Fruit fly (Drosophila melanogaster) Kc167 (cell line): ENCODE results near the gene Kaz.

Source experiments
- Sin3A ChIP-seq: fragments of >200 bp; optimal IDR thresholded peaks from 2 replicates; lab custom pipeline; 2018; ENCODE audit warnings: missing external identifiers
- h ChIP-seq: fragments of >200 bp; optimal IDR thresholded peaks from 3 replicates; lab custom pipeline; 2018; ENCODE audit warnings: missing external identifiers
- insv ChIP-seq: fragments of >200 bp; optimal IDR thresholded peaks from 3 replicates; lab custom pipeline; 2018; ENCODE audit warnings: missing external identifiers
- psq ChIP-seq: fragments of >200 bp; optimal IDR thresholded peaks from 2 replicates; lab custom pipeline; 2017; ENCODE audit warnings: missing external identifiers
- ttk ChIP-seq: sonication (Bioruptor generic); optimal IDR thresholded peaks from 2 replicates; lab custom pipeline; 2017; ENCODE audit warnings: missing external identifiers

dm6 chr3R:24866976-24867375, 37.2 kb upstream of the Kaz start:
- no peak for TF ChIP-seq ttk (lab: Kevin White, UChicago)
- TF ChIP-seq psq (lab: Kevin White, UChicago), result no peak
- no peak for TF ChIP-seq h (lab: Kevin White, UChicago)
- no peak for TF ChIP-seq insv
- no peak for TF ChIP-seq Sin3A (lab: Kevin White, UChicago)
